Fruit fly (Drosophila melanogaster) whole organism, embryonic: ENCODE results near the gene Cdk7.
A peak's percentile ranks its signal among the peaks of the same experiment; 100 is the strongest.

ENCODE experiments used
- Aef1 ChIP-seq: fragments of 200-800 bp; sonication (Bioruptor generic); IDR thresholded peaks from 3 replicates; pipeline ENCODE4 v1.3.6; 2022; ENCODE audit warnings: missing biosample characterization, missing genetic modification characterization
- B-H2 ChIP-seq: fragments of 200-800 bp; sonication (Bioruptor generic); optimal IDR thresholded peaks from 2 replicates; lab custom pipeline; 2018; ENCODE audit warnings: missing biosample characterization, mild to moderate bottlenecking, missing genetic modification characterization
- C15 ChIP-seq: fragments of 200-800 bp; sonication (Bioruptor generic); IDR thresholded peaks from 3 replicates; pipeline ENCODE4 v1.3.6; 2022; ENCODE audit warnings: missing biosample characterization, missing genetic modification characterization
- CG12236 ChIP-seq: fragments of 200-800 bp; sonication (Bioruptor generic); optimal IDR thresholded peaks from 2 replicates; lab custom pipeline; 2016; ENCODE audit warnings: missing biosample characterization, missing genetic modification characterization
- CG1233 ChIP-seq: fragments of 200-800 bp; sonication (Bioruptor generic); optimal IDR thresholded peaks from 4 replicates; lab custom pipeline; 2018; ENCODE audit warnings: missing biosample characterization, mild to moderate bottlenecking, missing genetic modification characterization
- CG13287 ChIP-seq: fragments of 200-800 bp; sonication (Bioruptor generic); IDR thresholded peaks from 2 replicates; pipeline ENCODE4 v1.3.6; 2022; ENCODE audit warnings: missing biosample characterization, missing genetic modification characterization; ENCODE audit not compliant: partially characterized antibody
- CG13296 ChIP-seq: fragments of 200-800 bp; sonication (Bioruptor generic); optimal IDR thresholded peaks from 3 replicates; lab custom pipeline; 2018; ENCODE audit warnings: missing biosample characterization, mild to moderate bottlenecking, missing genetic modification characterization
- CG15073 ChIP-seq: fragments of 200-800 bp; sonication (Bioruptor generic); optimal IDR thresholded peaks from 2 replicates; lab custom pipeline; 2016; ENCODE audit warnings: missing biosample characterization, missing genetic modification characterization
- CG15269 ChIP-seq: fragments of 200-800 bp; sonication (Bioruptor generic); optimal IDR thresholded peaks from 2 replicates; lab custom pipeline; 2018; ENCODE audit warnings: missing biosample characterization, mild to moderate bottlenecking, missing genetic modification characterization, moderate library complexity
- CG1647 ChIP-seq: fragments of 200-800 bp; sonication (Bioruptor generic); optimal IDR thresholded peaks from 3 replicates; lab custom pipeline; 2016; ENCODE audit warnings: missing biosample characterization, missing genetic modification characterization
- CG17912 ChIP-seq: fragments of 200-800 bp; sonication (Bioruptor generic); optimal IDR thresholded peaks from 2 replicates; lab custom pipeline; 2018; ENCODE audit warnings: missing biosample characterization, mild to moderate bottlenecking, missing genetic modification characterization
- CG1832 ChIP-seq: fragments of 200-800 bp; sonication (Bioruptor generic); optimal IDR thresholded peaks from 2 replicates; lab custom pipeline; 2017; ENCODE audit warnings: missing biosample characterization, mild to moderate bottlenecking, missing genetic modification characterization, inconsistent platforms
- CG2199 ChIP-seq: fragments of 200-800 bp; sonication (Bioruptor generic); IDR thresholded peaks from 3 replicates; pipeline ENCODE4 v1.3.6; 2022; ENCODE audit warnings: missing biosample characterization, missing genetic modification characterization
- CG3281 ChIP-seq: fragments of 200-800 bp; sonication (Bioruptor generic); optimal IDR thresholded peaks from 3 replicates; lab custom pipeline; 2017; ENCODE audit warnings: missing biosample characterization, mild to moderate bottlenecking, missing genetic modification characterization
- CG3847 ChIP-seq: fragments of 200-800 bp; sonication (Bioruptor generic); IDR thresholded peaks from 2 replicates; pipeline ENCODE4 v1.3.6; 2022; ENCODE audit warnings: missing biosample characterization, missing genetic modification characterization
- CG5953 ChIP-seq: fragments of 200-800 bp; sonication (Bioruptor generic); IDR thresholded peaks from 2 replicates; pipeline ENCODE4 v1.3.6; 2022; ENCODE audit warnings: missing biosample characterization, missing genetic modification characterization
- Camta ChIP-seq: fragments of 200-800 bp; sonication (Bioruptor generic); optimal IDR thresholded peaks from 2 replicates; lab custom pipeline; 2016; ENCODE audit warnings: missing biosample characterization, missing genetic modification characterization
- D ChIP-seq, 2 experiments: fragments of 200-800 bp in 1 of 2; fragments of >200 bp in 1 of 2; sonication (Bioruptor generic) in 1 of 2; optimal IDR thresholded peaks; 2 replicates in 1 of 2; 3 replicates in 1 of 2; lab custom pipeline; 2017; ENCODE audit warnings: mild to moderate bottlenecking in 1 of 2, missing biosample characterization in 1 of 2, missing genetic modification characterization in 1 of 2, missing genetic modification reagents in 1 of 2
- E2f1 ChIP-seq: fragments of 200-800 bp; sonication (Bioruptor generic); IDR thresholded peaks from 2 replicates; pipeline ENCODE4 v1.3.6; 2022; ENCODE audit warnings: missing biosample characterization, missing genetic modification characterization
- HLHmδ ChIP-seq: fragments of 200-800 bp; sonication (Bioruptor generic); optimal IDR thresholded peaks from 2 replicates; lab custom pipeline; 2018; ENCODE audit warnings: missing biosample characterization, mild to moderate bottlenecking, missing genetic modification characterization, moderate library complexity
- Hey ChIP-seq: fragments of 200-800 bp; sonication (Bioruptor generic); optimal IDR thresholded peaks from 3 replicates; lab custom pipeline; 2018; ENCODE audit warnings: missing biosample characterization, mild to moderate bottlenecking, missing genetic modification characterization
- Hr78 ChIP-seq, 2 experiments: fragments of 200-800 bp in 1 of 2; fragments of >200 bp in 1 of 2; sonication (Bioruptor generic) in 1 of 2; optimal IDR thresholded peaks; 2 replicates each; lab custom pipeline; 2017 to 2019; ENCODE audit warnings: missing biosample characterization in 2 of 2, missing genetic modification characterization in 2 of 2, mild to moderate bottlenecking in 1 of 2, moderate library complexity in 1 of 2
- Jarid2 ChIP-seq: fragments of 200-800 bp; sonication (Bioruptor generic); optimal IDR thresholded peaks from 3 replicates; lab custom pipeline; 2017; ENCODE audit warnings: mild to moderate bottlenecking, missing biosample characterization, missing genetic modification reagents, missing genetic modification characterization
- Mad ChIP-seq: fragments of 200-800 bp; sonication (Bioruptor generic); optimal IDR thresholded peaks from 2 replicates; lab custom pipeline; 2016; ENCODE audit warnings: missing biosample characterization, missing genetic modification characterization
- PHDP ChIP-seq: fragments of 200-800 bp; sonication (Bioruptor generic); optimal IDR thresholded peaks from 3 replicates; lab custom pipeline; 2018; ENCODE audit warnings: missing biosample characterization, mild to moderate bottlenecking, missing genetic modification characterization, moderate library complexity
- Taf1 ChIP-seq: fragments of 200-800 bp; sonication (Bioruptor generic); IDR thresholded peaks from 2 replicates; pipeline ENCODE4 v1.3.6; 2022; ENCODE audit warnings: missing biosample characterization, missing genetic modification characterization
- ac ChIP-seq: fragments of 200-800 bp; sonication (Bioruptor generic); optimal IDR thresholded peaks from 3 replicates; lab custom pipeline; 2017; ENCODE audit warnings: missing biosample characterization, mild to moderate bottlenecking, missing genetic modification characterization
- bbx ChIP-seq: fragments of 200-800 bp; sonication (Bioruptor generic); IDR thresholded peaks from 2 replicates; pipeline ENCODE4 v1.3.6; 2022; ENCODE audit warnings: missing biosample characterization, missing genetic modification characterization; ENCODE audit not compliant: partially characterized antibody
- cwo ChIP-seq: fragments of 200-800 bp; sonication (Bioruptor generic); optimal IDR thresholded peaks from 3 replicates; lab custom pipeline; 2017; ENCODE audit warnings: missing biosample characterization, missing genetic modification characterization, mild to moderate bottlenecking, moderate library complexity, missing genetic modification reagents
- da ChIP-seq: fragments of 200-800 bp; sonication (Bioruptor generic); optimal IDR thresholded peaks from 2 replicates; lab custom pipeline; 2016; ENCODE audit warnings: missing biosample characterization, missing genetic modification characterization
- fd102C ChIP-seq: fragments of 200-800 bp; sonication (Bioruptor generic); optimal IDR thresholded peaks from 2 replicates; lab custom pipeline; 2018; ENCODE audit warnings: missing biosample characterization, mild to moderate bottlenecking, missing genetic modification characterization, moderate library complexity
- gem ChIP-seq: fragments of 200-800 bp; sonication (Bioruptor generic); optimal IDR thresholded peaks from 2 replicates; lab custom pipeline; 2019; ENCODE audit warnings: missing biosample characterization, mild to moderate bottlenecking, missing genetic modification characterization, moderate library complexity
- grau ChIP-seq: fragments of 200-800 bp; optimal IDR thresholded peaks from 3 replicates; lab custom pipeline; 2019; ENCODE audit warnings: missing biosample characterization, mild to moderate bottlenecking, missing genetic modification characterization, moderate library complexity
- h ChIP-seq: fragments of >200 bp; optimal IDR thresholded peaks from 2 replicates; lab custom pipeline; 2017
- kay ChIP-seq: fragments of 200-800 bp; sonication (Bioruptor generic); optimal IDR thresholded peaks from 2 replicates; lab custom pipeline; 2016; ENCODE audit warnings: missing biosample characterization, missing genetic modification characterization
- lmd ChIP-seq: fragments of 200-800 bp; sonication (Bioruptor generic); IDR thresholded peaks from 2 replicates; pipeline ENCODE4 v1.3.6; 2022; ENCODE audit warnings: missing biosample characterization, missing genetic modification characterization
- luna ChIP-seq: fragments of 200-800 bp; sonication (Bioruptor generic); optimal IDR thresholded peaks from 2 replicates; lab custom pipeline; 2016; ENCODE audit warnings: missing biosample characterization, missing genetic modification characterization
- oc ChIP-seq: fragments of 200-800 bp; sonication (Bioruptor generic); optimal IDR thresholded peaks from 2 replicates; lab custom pipeline; 2018; ENCODE audit warnings: missing biosample characterization, mild to moderate bottlenecking, missing genetic modification characterization, moderate library complexity
- org-1 ChIP-seq: fragments of 200-800 bp; sonication (Bioruptor generic); optimal IDR thresholded peaks from 2 replicates; lab custom pipeline; 2017; ENCODE audit warnings: missing biosample characterization, missing genetic modification characterization
- otp ChIP-seq: fragments of 200-800 bp; sonication (Bioruptor generic); IDR thresholded peaks from 3 replicates; pipeline ENCODE4, ENCODE4 v1.3.6; 2022; ENCODE audit warnings: missing biosample characterization, missing genetic modification characterization
- peb ChIP-seq: fragments of 200-800 bp; sonication (Bioruptor generic); IDR thresholded peaks from 2 replicates; pipeline ENCODE4 v1.3.6; 2022; ENCODE audit warnings: missing biosample characterization, missing genetic modification characterization
- pfk ChIP-seq: fragments of 200-800 bp; sonication (Bioruptor generic); optimal IDR thresholded peaks from 2 replicates; lab custom pipeline; 2018; ENCODE audit warnings: missing biosample characterization, mild to moderate bottlenecking, missing genetic modification characterization, moderate library complexity
- pnt ChIP-seq: fragments of 200-800 bp; sonication (Bioruptor generic); optimal IDR thresholded peaks from 3 replicates; lab custom pipeline; 2016; ENCODE audit warnings: missing biosample characterization, missing genetic modification characterization
- pzg ChIP-seq: fragments of 200-800 bp; sonication (Bioruptor generic); optimal IDR thresholded peaks from 3 replicates; lab custom pipeline; 2018; ENCODE audit warnings: missing biosample characterization, mild to moderate bottlenecking, missing genetic modification characterization, moderate library complexity
- ro ChIP-seq: fragments of 200-800 bp; sonication (Bioruptor generic); IDR thresholded peaks from 2 replicates; pipeline ENCODE4 v1.3.6; 2022; ENCODE audit warnings: missing biosample characterization, missing genetic modification characterization
- sc ChIP-seq, 3 experiments: fragments of >200 bp in 2 of 3; fragments of 200-800 bp in 1 of 3; sonication (Bioruptor generic) in 1 of 3; optimal IDR thresholded peaks; 2 replicates in 2 of 3; 3 replicates in 1 of 3; lab custom pipeline; 2017; ENCODE audit warnings: mild to moderate bottlenecking in 1 of 3, missing biosample characterization in 1 of 3, missing genetic modification characterization in 1 of 3, missing genetic modification reagents in 1 of 3
- sisA ChIP-seq: fragments of 200-800 bp; sonication (Bioruptor generic); IDR thresholded peaks from 2 replicates; pipeline ENCODE4 v1.3.6; 2022; ENCODE audit warnings: missing biosample characterization, missing genetic modification characterization
- sug ChIP-seq: fragments of 200-800 bp; optimal IDR thresholded peaks from 2 replicates; lab custom pipeline; 2019; ENCODE audit warnings: missing biosample characterization, mild to moderate bottlenecking, missing genetic modification characterization, moderate library complexity
- tin ChIP-seq: fragments of 200-800 bp; sonication (Bioruptor generic); optimal IDR thresholded peaks from 3 replicates; lab custom pipeline; 2016; ENCODE audit warnings: missing biosample characterization, missing genetic modification characterization
- toy ChIP-seq: fragments of 200-800 bp; sonication (Bioruptor generic); IDR thresholded peaks from 2 replicates; pipeline ENCODE4 v1.3.6; 2022; ENCODE audit warnings: missing biosample characterization, missing genetic modification characterization
- vvl ChIP-seq: fragments of 200-800 bp; sonication (Bioruptor generic); IDR thresholded peaks from 2 replicates; pipeline ENCODE4 v1.3.6; 2022; ENCODE audit warnings: missing biosample characterization, missing genetic modification characterization

Cdk7 gene

dm6 chrX:5308963-5309362, at the start of gene Cdk7, which contains the start of gene snf (continued):
- no peak for TF ChIP-seq E2f1
- no peak for TF ChIP-seq peb (GFP tag; lab: Robert Waterston, UW)
- no peak for TF ChIP-seq oc
- no peak for TF ChIP-seq CG2199 (GFP tag; lab: Robert Waterston, UW)
- TF ChIP-seq PHDP (tag; lab: Kevin White, UChicago) = no peak
- peak; percentile 85 for TF ChIP-seq pzg
- TF ChIP-seq Hr78 (GFP tag; optimal IDR thresholded peaks at IDR 0.05; lab: Kevin White, UChicago) = no peak
- TF ChIP-seq org-1 (GFP tag; lab: Kevin White, UChicago) = no peak
- peak; percentile 53 for TF ChIP-seq CG3847 (GFP tag; lab: Robert Waterston, UW)
- TF ChIP-seq Taf1 = no peak
- TF ChIP-seq sc (optimal IDR thresholded peaks at IDR 0.05; lab: Kevin White, UChicago) = no peak
- TF ChIP-seq sc (GFP tag; optimal IDR thresholded peaks at IDR 0.05; lab: Kevin White, UChicago) = no peak
- TF ChIP-seq D (optimal IDR thresholded peaks at IDR 0.05; lab: Kevin White, UChicago) = no peak
- no peak for TF ChIP-seq D (GFP tag; optimal IDR thresholded peaks at IDR 0.05; lab: Kevin White, UChicago)
- TF ChIP-seq B-H2 (GFP tag; lab: Kevin White, UChicago) = no peak
- no peak for TF ChIP-seq sisA (GFP tag; lab: Robert Waterston, UW)
- TF ChIP-seq cwo = no peak
- TF ChIP-seq h (lab: Kevin White, UChicago) = no peak
- no peak for TF ChIP-seq gem
- no peak for TF ChIP-seq pfk (GFP tag; lab: Kevin White, UChicago)
- peak; percentile 29 for TF ChIP-seq Camta (GFP tag; lab: Kevin White, UChicago)
- TF ChIP-seq luna (GFP tag; lab: Kevin White, UChicago) = peak; percentile 26
- peak; percentile 13 for TF ChIP-seq CG12236 (GFP tag; lab: Kevin White, UChicago)
- no peak for TF ChIP-seq ac (GFP tag; lab: Kevin White, UChicago)
- TF ChIP-seq fd102C = no peak
- TF ChIP-seq sug (tag; lab: Kevin White, UChicago) = no peak
- TF ChIP-seq CG17912 (GFP tag; lab: Kevin White, UChicago) = no peak
- TF ChIP-seq otp (GFP tag; lab: Robert Waterston, UW) = no peak
- no peak for TF ChIP-seq Hey
- TF ChIP-seq toy (GFP tag; lab: Robert Waterston, UW) = no peak
- TF ChIP-seq Jarid2 = no peak
- TF ChIP-seq ro (GFP tag; lab: Robert Waterston, UW) = no peak
- TF ChIP-seq tin (GFP tag; lab: Kevin White, UChicago) = peak; percentile 30
- TF ChIP-seq CG1233 = no peak
- TF ChIP-seq grau (tag; lab: Kevin White, UChicago) = peak; percentile 33
- TF ChIP-seq bbx = peak; percentile 67
- no peak for TF ChIP-seq CG15269 (tag; lab: Kevin White, UChicago)
- no peak for TF ChIP-seq CG3281 (GFP tag; lab: Kevin White, UChicago)
- no peak for TF ChIP-seq CG15073 (GFP tag; lab: Kevin White, UChicago)
- TF ChIP-seq C15 (GFP tag; lab: Robert Waterston, UW) = no peak
- TF ChIP-seq HLHmδ (GFP tag; lab: Kevin White, UChicago) = no peak
- no peak for TF ChIP-seq CG13296 (GFP tag; lab: Kevin White, UChicago)
- no peak for TF ChIP-seq Aef1
- TF ChIP-seq CG13287 (GFP tag; lab: Robert Waterston, UW) = peak; percentile 88
- peak; percentile 32 for TF ChIP-seq Mad
- TF ChIP-seq CG5953 (GFP tag; lab: Robert Waterston, UW) = no peak
- TF ChIP-seq CG1647 (GFP tag; lab: Kevin White, UChicago) = no peak
- TF ChIP-seq pnt (GFP tag; lab: Kevin White, UChicago) = no peak
- TF ChIP-seq CG1832 (GFP tag; lab: Kevin White, UChicago) = no peak
- TF ChIP-seq kay (GFP tag; lab: Kevin White, UChicago) = peak; percentile 1
- peak; percentile 22; the same call in 1 of the 2 replicates for TF ChIP-seq vvl (GFP tag; lab: Robert Waterston, UW)
- TF ChIP-seq lmd (GFP tag; lab: Robert Waterston, UW) = no peak
- TF ChIP-seq da = no peak
